Worm (Caenorhabditis elegans): ENCODE data around the gene lron-7.

lron-7 gene

DNA sequence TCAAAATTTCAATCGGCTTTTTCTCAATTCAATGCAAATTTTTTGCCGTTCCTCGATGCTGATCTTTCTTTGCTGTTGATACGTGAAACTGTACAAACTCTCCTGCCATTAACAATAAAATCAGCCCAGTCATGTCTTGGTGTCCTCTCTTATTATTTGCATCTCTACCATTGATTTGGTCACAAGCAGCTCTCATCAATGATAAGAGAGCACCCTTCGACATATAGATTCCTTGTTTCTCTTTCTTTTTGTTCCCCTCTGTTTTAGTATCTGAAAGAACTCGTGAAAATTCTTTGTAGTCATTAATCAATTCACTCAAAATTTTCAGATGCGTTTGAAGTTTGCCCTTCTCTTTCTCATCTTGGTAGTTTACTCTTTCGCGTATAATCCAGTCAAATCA is at the start of gene lron-7:
Gene lron-7, plus strand, starts transcription at position 323 of the 400 bp plus-strand sequence.
- TF ChIP-seq tra-4 (tag; optimal IDR thresholded peaks at IDR 0.05) (no peak), ets-7 (tag; optimal IDR thresholded peaks at IDR 0.05) (no peak), ceh-13 (GFP tag; optimal IDR thresholded peaks at IDR 0.05) (no peak), hmg-4 (GFP tag; optimal IDR thresholded peaks at IDR 0.05) (no peak), scrt-1 (GFP tag; IDR thresholded peaks at IDR 0.05) (no peak), tbx-37 (GFP tag; conservative IDR thresholded peaks at IDR 0.05) (no peak), B0310.2 (tag; optimal IDR thresholded peaks at IDR 0.05) (no peak), ama-1 (optimal IDR thresholded peaks at IDR 0.05) (no peak), hmbx-1 (tag; optimal IDR thresholded peaks at IDR 0.05) (no peak), pes-1 (GFP tag; IDR thresholded peaks at IDR 0.05) (no peak)

DNA sequence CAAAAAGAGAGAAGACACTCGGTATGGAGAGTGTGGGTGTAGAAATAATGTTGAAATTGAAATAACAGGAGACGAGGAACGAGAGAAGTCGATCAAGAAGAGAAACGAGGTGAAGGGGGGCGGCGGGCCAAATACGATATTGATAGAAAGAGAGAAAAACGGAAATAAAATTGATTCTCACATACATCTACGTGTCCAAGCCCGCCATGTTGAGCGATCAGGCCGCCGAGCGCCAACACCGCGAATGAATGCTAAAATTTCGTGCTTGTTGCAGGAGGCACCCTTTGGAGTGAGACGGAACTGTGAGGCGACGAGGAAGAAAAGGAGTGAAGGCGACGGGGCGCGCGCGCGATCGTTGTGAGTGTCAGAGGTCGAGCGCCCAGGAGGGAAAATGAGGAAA is 49.1 kb upstream of the lron-7 start, which contains the start of gene F46H5.7:
Gene F46H5.7, minus strand, starts transcription at position 106 of the 400 bp plus-strand sequence.
- TF ChIP-seq tbx-37 (GFP tag; conservative IDR thresholded peaks at IDR 0.05) (no peak), hnd-1 (tag; optimal IDR thresholded peaks at IDR 0.05) (no peak), flt-1 (GFP tag; IDR thresholded peaks at IDR 0.05) (no peak), ceh-36 (tag; optimal IDR thresholded peaks at IDR 0.05) (no peak)

- TF ChIP-seq hmbx-1 (tag; optimal IDR thresholded peaks at IDR 0.05): no peak
- no peak for TF ChIP-seq sea-1 (GFP tag; conservative IDR thresholded peaks at IDR 0.05)
- no peak for TF ChIP-seq ceh-13 (GFP tag; optimal IDR thresholded peaks at IDR 0.05)
- no peak for TF ChIP-seq aly-1 (tag; optimal IDR thresholded peaks at IDR 0.05)
- no peak for TF ChIP-seq hmg-4 (GFP tag; optimal IDR thresholded peaks at IDR 0.05)
- no peak for TF ChIP-seq F13C5.2 (tag; optimal IDR thresholded peaks at IDR 0.05)
- TF ChIP-seq tra-4 (tag; optimal IDR thresholded peaks at IDR 0.05): no peak
- no peak for TF ChIP-seq tbx-11 (GFP tag; IDR thresholded peaks at IDR 0.05)
- no peak for TF ChIP-seq ceh-36 (tag; optimal IDR thresholded peaks at IDR 0.05)
- no peak for TF ChIP-seq tbx-37 (GFP tag; conservative IDR thresholded peaks at IDR 0.05)
- no peak for TF ChIP-seq scrt-1 (GFP tag; IDR thresholded peaks at IDR 0.05)
- no peak for TF ChIP-seq hnd-1 (tag; optimal IDR thresholded peaks at IDR 0.05)
- TF ChIP-seq flt-1 (GFP tag; IDR thresholded peaks at IDR 0.05): no peak
- no peak for TF ChIP-seq ama-1 (optimal IDR thresholded peaks at IDR 0.05)
- no peak for TF ChIP-seq B0310.2 (tag; optimal IDR thresholded peaks at IDR 0.05)
- no peak for TF ChIP-seq pes-1 (GFP tag; IDR thresholded peaks at IDR 0.05)
- no peak for TF ChIP-seq ets-7 (tag; optimal IDR thresholded peaks at IDR 0.05)
Observed at ce11 chrX:7244756-7245155, 47.2 kb upstream of the lron-7 start.

DNA sequence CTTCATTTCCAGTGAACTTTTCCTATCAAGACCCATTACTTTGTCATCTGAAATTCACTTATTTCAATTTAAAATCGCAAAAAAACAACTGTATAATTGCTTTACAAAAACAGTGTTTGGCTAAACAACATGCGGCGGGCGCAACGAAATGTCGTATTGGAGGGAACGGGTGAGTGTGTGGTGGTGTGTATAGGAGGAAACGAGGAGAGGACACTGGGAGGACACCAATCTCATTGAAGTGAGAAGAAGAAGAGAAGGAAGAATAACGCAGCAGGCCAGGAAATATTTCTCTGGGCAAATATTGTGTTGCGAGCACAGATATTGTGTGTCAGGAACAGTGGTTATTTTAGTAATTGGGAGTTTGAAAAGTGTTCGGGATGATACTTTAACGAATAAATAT is 37.4 kb upstream of the lron-7 start, which contains the start of gene F46H5.4:
Gene F46H5.4, minus strand, starts transcription at position 53 of the 400 bp plus-strand sequence.
- TF ChIP-seq ets-7 (tag; optimal IDR thresholded peaks at IDR 0.05): no peak
- TF ChIP-seq pes-1 (GFP tag; IDR thresholded peaks at IDR 0.05): no peak
- TF ChIP-seq scrt-1 (GFP tag; IDR thresholded peaks at IDR 0.05): 0 out of 2 replicates have a peak, but pooled peaks have one; percentile 21
- TF ChIP-seq hmbx-1 (tag; optimal IDR thresholded peaks at IDR 0.05): no peak
- no peak for TF ChIP-seq ceh-36 (tag; optimal IDR thresholded peaks at IDR 0.05)
- TF ChIP-seq F13C5.2 (tag; optimal IDR thresholded peaks at IDR 0.05): peak; percentile 53

- TF ChIP-seq pes-1 (GFP tag; IDR thresholded peaks at IDR 0.05) (no peak), F13C5.2 (tag; optimal IDR thresholded peaks at IDR 0.05) (no peak), sea-1 (GFP tag; conservative IDR thresholded peaks at IDR 0.05) (no peak), ceh-13 (GFP tag; optimal IDR thresholded peaks at IDR 0.05) (no peak), tbx-11 (GFP tag; IDR thresholded peaks at IDR 0.05) (no peak), hnd-1 (tag; optimal IDR thresholded peaks at IDR 0.05) (no peak), aly-1 (tag; optimal IDR thresholded peaks at IDR 0.05) (no peak), tra-4 (tag; optimal IDR thresholded peaks at IDR 0.05) (no peak), tbx-37 (GFP tag; conservative IDR thresholded peaks at IDR 0.05) (no peak), scrt-1 (GFP tag; IDR thresholded peaks at IDR 0.05) (no peak), hmbx-1 (tag; optimal IDR thresholded peaks at IDR 0.05) (no peak), ama-1 (optimal IDR thresholded peaks at IDR 0.05) (no peak), flt-1 (GFP tag; IDR thresholded peaks at IDR 0.05) (no peak), hmg-4 (GFP tag; optimal IDR thresholded peaks at IDR 0.05) (no peak), ets-7 (tag; optimal IDR thresholded peaks at IDR 0.05) (no peak), B0310.2 (tag; optimal IDR thresholded peaks at IDR 0.05) (no peak), ceh-36 (tag; optimal IDR thresholded peaks at IDR 0.05) (no peak)
Observed at ce11 chrX:7256891-7257290, 35.0 kb upstream of the lron-7 start, which contains the start of gene F46H5.5. TSS of gene F46H5.5 (minus strand) at chrX:7256991.

DNA sequence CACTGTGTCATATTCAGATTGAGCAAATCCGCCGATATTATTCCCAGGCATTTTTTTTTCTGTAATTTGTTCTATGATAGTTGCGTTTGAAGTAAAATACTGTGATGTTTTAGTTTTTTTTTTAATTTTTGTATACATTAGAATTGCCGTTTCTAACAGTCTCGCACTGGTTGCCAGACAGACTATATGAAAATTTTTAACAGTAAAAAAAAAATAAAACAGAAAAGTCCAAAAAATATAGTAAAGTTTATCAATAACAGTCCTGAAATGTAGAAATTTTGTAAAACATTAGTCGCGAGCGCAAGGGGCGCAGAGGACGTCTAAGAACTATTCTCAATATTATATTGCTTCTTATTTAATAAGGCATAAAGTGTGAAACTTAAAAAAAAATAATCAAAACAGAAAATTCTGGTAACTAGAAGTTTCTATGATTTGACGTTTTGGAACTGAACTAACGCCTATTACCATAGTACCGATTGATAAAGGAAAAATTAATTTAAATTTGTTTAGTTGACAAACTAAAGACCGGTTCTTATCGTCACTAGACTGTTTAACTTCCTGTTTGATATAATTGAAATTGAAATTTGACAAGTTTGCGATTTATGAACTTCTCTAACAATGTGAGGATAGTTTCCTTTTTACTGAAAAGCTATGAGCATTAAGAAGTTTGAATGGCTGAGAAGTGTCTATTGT is 31.5 kb upstream of the lron-7 start, which contains the start of gene lact-1:
Gene lact-1, minus strand, starts transcription at position 51 of the 693 bp plus-strand sequence.
- TF ChIP-seq aly-1 (tag; optimal IDR thresholded peaks at IDR 0.05) (no peak), ama-1 (optimal IDR thresholded peaks at IDR 0.05) (no peak), scrt-1 (GFP tag; IDR thresholded peaks at IDR 0.05) (no peak)

DNA sequence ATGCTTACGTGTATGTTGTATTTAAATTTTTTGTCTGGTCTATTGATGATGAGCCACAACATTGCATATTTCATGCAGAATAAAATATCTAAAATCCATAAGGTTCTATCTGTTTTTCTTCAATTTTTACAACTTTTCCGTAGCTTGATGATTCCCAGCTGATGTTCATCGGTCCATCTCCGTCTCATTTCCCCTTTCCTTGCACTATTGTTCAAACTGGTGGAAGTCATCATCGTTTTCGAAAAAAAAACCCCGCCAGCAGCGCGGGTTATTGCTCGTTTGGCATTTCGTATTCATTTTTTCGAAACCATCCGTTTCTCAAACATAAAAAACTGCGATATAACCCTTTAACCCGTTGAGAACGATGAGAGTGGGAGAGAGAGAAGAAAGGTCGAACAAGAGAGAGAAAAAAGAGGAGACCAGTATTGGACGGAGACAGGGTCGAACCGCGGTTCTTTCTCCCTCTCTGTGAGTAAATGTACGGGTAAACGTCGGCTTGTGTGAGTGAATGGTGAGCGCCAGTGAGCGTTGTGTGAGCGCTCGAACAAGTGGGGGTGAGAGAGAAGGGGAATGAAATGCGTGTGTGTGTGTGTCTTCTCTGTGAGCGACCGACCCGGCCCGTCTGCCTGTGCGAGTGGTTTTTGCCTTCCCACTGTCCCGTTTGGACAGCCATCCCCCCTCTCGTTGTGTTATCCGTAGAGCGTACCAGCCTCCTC is 27.2 kb upstream of the lron-7 start:
- TF ChIP-seq aly-1 (tag; optimal IDR thresholded peaks at IDR 0.05) (peak; percentile 25), tbx-37 (GFP tag; conservative IDR thresholded peaks at IDR 0.05) (0 out of 2 replicates have a peak, but pooled peaks have one; percentile 34), sea-1 (GFP tag; conservative IDR thresholded peaks at IDR 0.05) (peak; percentile 64; the same call in 1 of the 2 replicates), tra-4 (tag; optimal IDR thresholded peaks at IDR 0.05) (no peak), pes-1 (GFP tag; IDR thresholded peaks at IDR 0.05) (no peak), hnd-1 (tag; optimal IDR thresholded peaks at IDR 0.05) (no peak), tbx-11 (GFP tag; IDR thresholded peaks at IDR 0.05) (no peak), scrt-1 (GFP tag; IDR thresholded peaks at IDR 0.05) (no peak), hmg-4 (GFP tag; optimal IDR thresholded peaks at IDR 0.05) (peak; percentile 91), ceh-36 (tag; optimal IDR thresholded peaks at IDR 0.05) (no peak), F13C5.2 (tag; optimal IDR thresholded peaks at IDR 0.05) (peak; percentile 73), hmbx-1 (tag; optimal IDR thresholded peaks at IDR 0.05) (no peak), ama-1 (optimal IDR thresholded peaks at IDR 0.05) (no peak), B0310.2 (tag; optimal IDR thresholded peaks at IDR 0.05) (no peak), ceh-13 (GFP tag; optimal IDR thresholded peaks at IDR 0.05) (peak; percentile 3), flt-1 (GFP tag; IDR thresholded peaks at IDR 0.05) (peak; percentile 63; the same call in 1 of the 2 replicates), ets-7 (tag; optimal IDR thresholded peaks at IDR 0.05) (peak; percentile 32)

Data from whole organism, early embryonic.